Worm (Caenorhabditis elegans) whole organism, early embryonic: ENCODE measurements around the gene F56B3.4.

Experiments used
- F13C5.2 ChIP-seq: sonication (generic microtip); optimal IDR thresholded peaks from 2 replicates; lab custom pipeline; 2017; ENCODE audit warnings: mild to moderate bottlenecking, missing genetic modification characterization, inconsistent platforms, missing compliant biosample characterization
- ama-1 ChIP-seq: fragments of 150-350 bp; optimal IDR thresholded peaks from 2 replicates; lab custom pipeline; 2014
- ceh-13 ChIP-seq: fragments of 200-800 bp; sonication (Bioruptor generic); optimal IDR thresholded peaks from 2 replicates; lab custom pipeline; 2018; ENCODE audit warnings: mild to moderate bottlenecking, missing genetic modification characterization, missing compliant biosample characterization
- ets-7 ChIP-seq: sonication (generic microtip); optimal IDR thresholded peaks from 2 replicates; lab custom pipeline; 2016; ENCODE audit warnings: missing genotype, missing genetic modification characterization, missing compliant biosample characterization
- flt-1 ChIP-seq: fragments of 200-800 bp; sonication (Bioruptor generic); IDR thresholded peaks from 2 replicates; pipeline ENCODE4 v1.3.6; 2022; ENCODE audit warnings: missing genetic modification characterization, missing compliant biosample characterization
- pes-1 ChIP-seq: fragments of 200-800 bp; sonication (Bioruptor generic); IDR thresholded peaks from 2 replicates; pipeline ENCODE4 v1.3.6; 2022; ENCODE audit warnings: missing genetic modification reagents, missing genetic modification characterization, missing compliant biosample characterization
- scrt-1 ChIP-seq: fragments of 200-800 bp; sonication (Bioruptor generic); IDR thresholded peaks from 2 replicates; pipeline ENCODE4 v1.3.6; 2022; ENCODE audit warnings: missing genetic modification characterization, missing compliant biosample characterization
- sea-1 ChIP-seq: fragments of 200-800 bp; sonication (Bioruptor generic); conservative IDR thresholded peaks from 2 replicates; pipeline ENCODE4 v1.3.6; 2022; ENCODE audit warnings: missing genetic modification characterization, missing compliant biosample characterization
- tbx-37 ChIP-seq: fragments of 200-800 bp; sonication (Bioruptor generic); conservative IDR thresholded peaks from 2 replicates; pipeline ENCODE4 v1.3.6; 2022; ENCODE audit warnings: missing genetic modification reagents, missing genetic modification characterization, missing compliant biosample characterization

- TF ChIP-seq F13C5.2 (tag; lab: Kevin White, UChicago) (no peak), tbx-37 (GFP tag; lab: Robert Waterston, UW) (no peak), scrt-1 (no peak), ets-7 (tag; lab: Kevin White, UChicago) (no peak), ama-1 (lab: Kevin White, UChicago) (no peak), sea-1 (GFP tag; lab: Robert Waterston, UW) (no peak), ceh-13 (GFP tag; lab: Kevin White, UChicago) (no peak), flt-1 (GFP tag; lab: Robert Waterston, UW) (no peak), pes-1 (GFP tag; lab: Robert Waterston, UW) (no peak)
Measured at ce11 chrIV:778484-778883, 15.6 kb downstream of the F56B3.4 start, which contains the start of gene ugt-52.
